Worm (Caenorhabditis elegans): ENCODE measurements around the gene txt-14.

txt-14 gene

ce11 chrV:18578306-18578705, 4.2 kb upstream of the txt-14 start:
- TF ChIP-seq dao-5 (tag; optimal IDR thresholded peaks at IDR 0.05): no peak
- TF ChIP-seq W03F9.2 (tag; optimal IDR thresholded peaks at IDR 0.05): no peak
- no peak for TF ChIP-seq him-1 (tag; optimal IDR thresholded peaks at IDR 0.05)

ce11 chrV:18579684-18580083, 2.8 kb upstream of the txt-14 start, which contains the start of gene Y51A2D.13:
Gene Y51A2D.13 (minus strand): TSS chrV:18579784.
- TF ChIP-seq him-1 (tag; optimal IDR thresholded peaks at IDR 0.05) (no peak), dao-5 (tag; optimal IDR thresholded peaks at IDR 0.05) (no peak), W03F9.2 (tag; optimal IDR thresholded peaks at IDR 0.05) (no peak)

- no peak for TF ChIP-seq dao-5 (tag; optimal IDR thresholded peaks at IDR 0.05)
- no peak for TF ChIP-seq him-1 (tag; optimal IDR thresholded peaks at IDR 0.05)
- TF ChIP-seq W03F9.2 (tag; optimal IDR thresholded peaks at IDR 0.05): no peak
Measured at ce11 chrV:18581393-18582113, 905 bp upstream of the txt-14 start.

- TF ChIP-seq dao-5 (tag; optimal IDR thresholded peaks at IDR 0.05) (no peak), W03F9.2 (tag; optimal IDR thresholded peaks at IDR 0.05) (no peak)
Measured at ce11 chrV:18585102-18585501, 2.6 kb downstream of the txt-14 start.

- TF ChIP-seq him-1 (tag; optimal IDR thresholded peaks at IDR 0.05) (no peak), W03F9.2 (tag; optimal IDR thresholded peaks at IDR 0.05) (no peak), dao-5 (tag; optimal IDR thresholded peaks at IDR 0.05) (no peak)
Measured at ce11 chrV:18586954-18587353, 4.5 kb downstream of the txt-14 start.

ce11 chrV:18587936-18588335, 5.5 kb downstream of the txt-14 start:
- TF ChIP-seq dao-5 (tag; optimal IDR thresholded peaks at IDR 0.05) (no peak), W03F9.2 (tag; optimal IDR thresholded peaks at IDR 0.05) (no peak)

- TF ChIP-seq him-1 (tag; optimal IDR thresholded peaks at IDR 0.05) (no peak), W03F9.2 (tag; optimal IDR thresholded peaks at IDR 0.05) (no peak), dao-5 (tag; optimal IDR thresholded peaks at IDR 0.05) (no peak)
Measured at ce11 chrV:18589585-18589984, 7.1 kb downstream of the txt-14 start.

- TF ChIP-seq dao-5 (tag; optimal IDR thresholded peaks at IDR 0.05) (no peak), him-1 (tag; optimal IDR thresholded peaks at IDR 0.05) (no peak), W03F9.2 (tag; optimal IDR thresholded peaks at IDR 0.05) (no peak)
Measured at ce11 chrV:18592448-18592847, 10.0 kb downstream of the txt-14 start, which contains the start of gene grdn-1. Gene grdn-1 (plus strand): TSS chrV:18592748.

- no peak for TF ChIP-seq W03F9.2 (tag; optimal IDR thresholded peaks at IDR 0.05)
- TF ChIP-seq dao-5 (tag; optimal IDR thresholded peaks at IDR 0.05): no peak
- no peak for TF ChIP-seq him-1 (tag; optimal IDR thresholded peaks at IDR 0.05)
Measured at ce11 chrV:18596240-18596639, 13.8 kb downstream of the txt-14 start.

- TF ChIP-seq dao-5 (tag; optimal IDR thresholded peaks at IDR 0.05) (no peak), W03F9.2 (tag; optimal IDR thresholded peaks at IDR 0.05) (no peak), him-1 (tag; optimal IDR thresholded peaks at IDR 0.05) (no peak)
Measured at ce11 chrV:18597779-18598178, 15.3 kb downstream of the txt-14 start.

- TF ChIP-seq him-1 (tag; optimal IDR thresholded peaks at IDR 0.05): no peak
Measured at ce11 chrV:18605510-18605909, 23.1 kb downstream of the txt-14 start.

ce11 chrV:18613164-18613563, 30.7 kb downstream of the txt-14 start:
- no peak for TF ChIP-seq W03F9.2 (tag; optimal IDR thresholded peaks at IDR 0.05)

- TF ChIP-seq W03F9.2 (tag; optimal IDR thresholded peaks at IDR 0.05): peak; percentile 30
- no peak for TF ChIP-seq dao-5 (tag; optimal IDR thresholded peaks at IDR 0.05)
Measured at ce11 chrV:18614498-18614897, 32.0 kb downstream of the txt-14 start.

ce11 chrV:18616287-18616686, 33.8 kb downstream of the txt-14 start, which contains the start of gene nhr-70:
Gene nhr-70 (plus strand): TSS chrV:18616587.
- TF ChIP-seq dao-5 (tag; optimal IDR thresholded peaks at IDR 0.05) (no peak), W03F9.2 (tag; optimal IDR thresholded peaks at IDR 0.05) (no peak), him-1 (tag; optimal IDR thresholded peaks at IDR 0.05) (no peak)

- TF ChIP-seq W03F9.2 (tag; optimal IDR thresholded peaks at IDR 0.05) (no peak), him-1 (tag; optimal IDR thresholded peaks at IDR 0.05) (no peak), dao-5 (tag; optimal IDR thresholded peaks at IDR 0.05) (no peak)
Measured at ce11 chrV:18622462-18622861, 40.0 kb downstream of the txt-14 start, which contains the start of gene Y69H2.1. Gene Y69H2.1 (minus strand): TSS chrV:18622562.

Data from whole organism, L4/young adult.